Worm (Caenorhabditis elegans) whole organism, late embryonic: ENCODE data around the gene swsn-4.

ENCODE experiments used
- C08G9.2 ChIP-seq: sonication (generic microtip); optimal IDR thresholded peaks from 2 replicates; lab custom pipeline; 2016; ENCODE audit warnings: mild to moderate bottlenecking, missing genetic modification characterization, moderate library complexity, missing compliant biosample characterization
- C38D4.7 ChIP-seq: fragments of 200-800 bp; sonication (Bioruptor generic); optimal IDR thresholded peaks from 2 replicates; lab custom pipeline; 2018; ENCODE audit warnings: mild to moderate bottlenecking, missing genetic modification characterization, moderate library complexity, missing compliant biosample characterization
- F13H6.1 ChIP-seq: sonication (generic microtip); optimal IDR thresholded peaks from 2 replicates; lab custom pipeline; 2016; ENCODE audit warnings: missing genetic modification characterization, missing compliant biosample characterization
- K09A11.1 ChIP-seq: sonication (generic microtip); optimal IDR thresholded peaks from 2 replicates; lab custom pipeline; 2017; ENCODE audit warnings: antibody characterized with exemption, mild to moderate bottlenecking, missing genetic modification characterization, missing compliant biosample characterization; ENCODE audit not compliant: insufficient read depth
- T23F11.4 ChIP-seq: fragments of 200-800 bp; sonication (Bioruptor generic); optimal IDR thresholded peaks from 2 replicates; lab custom pipeline; 2018; ENCODE audit warnings: mild to moderate bottlenecking, missing genetic modification characterization, missing compliant biosample characterization
- Y22D7AL.16 ChIP-seq: sonication (generic microtip); optimal IDR thresholded peaks from 2 replicates; lab custom pipeline; 2016; ENCODE audit warnings: missing genetic modification characterization, missing compliant biosample characterization
- ceh-2 ChIP-seq: sonication (generic microtip); optimal IDR thresholded peaks from 2 replicates; lab custom pipeline; 2016; ENCODE audit warnings: missing genotype, missing genetic modification characterization, missing compliant biosample characterization
- ceh-22 ChIP-seq: sonication (generic microtip); optimal IDR thresholded peaks from 2 replicates; lab custom pipeline; 2017; ENCODE audit warnings: missing biosample characterization, missing genetic modification characterization
- ceh-24 ChIP-seq: sonication (generic microtip); optimal IDR thresholded peaks from 2 replicates; lab custom pipeline; 2016; ENCODE audit warnings: mild to moderate bottlenecking, missing genetic modification characterization, missing compliant biosample characterization
- ceh-30 ChIP-seq: fragments of 150-350 bp; optimal IDR thresholded peaks from 2 replicates; lab custom pipeline; 2014; ENCODE audit warnings: missing biosample characterization, missing genetic modification characterization
- ceh-31 ChIP-seq: sonication (generic microtip); optimal IDR thresholded peaks from 2 replicates; lab custom pipeline; 2016; ENCODE audit warnings: missing genetic modification characterization, missing compliant biosample characterization
- ceh-45 ChIP-seq: fragments of 200-800 bp; sonication (Bioruptor generic); IDR thresholded peaks from 2 replicates; pipeline ENCODE4 v1.3.6; 2022; ENCODE audit warnings: missing genetic modification reagents, missing genetic modification characterization, missing compliant biosample characterization
- ceh-9 ChIP-seq: sonication (generic microtip); optimal IDR thresholded peaks from 2 replicates; lab custom pipeline; 2016; ENCODE audit warnings: mild to moderate bottlenecking, missing genetic modification characterization, inconsistent platforms, missing compliant biosample characterization
- elt-2 ChIP-seq: sonication (generic microtip); optimal IDR thresholded peaks from 2 replicates; lab custom pipeline; 2016; ENCODE audit warnings: missing genetic modification reagents, missing genetic modification characterization, missing compliant biosample characterization
- ets-4 ChIP-seq: sonication (generic microtip); optimal IDR thresholded peaks from 2 replicates; lab custom pipeline; 2016; ENCODE audit warnings: missing genetic modification characterization, missing compliant biosample characterization
- eyg-1 ChIP-seq: sonication (generic microtip); optimal IDR thresholded peaks from 2 replicates; lab custom pipeline; 2016; ENCODE audit warnings: missing genotype, missing genetic modification characterization, missing compliant biosample characterization
- hlh-15 ChIP-seq: sonication (generic microtip); optimal IDR thresholded peaks from 2 replicates; lab custom pipeline; 2016; ENCODE audit warnings: missing genetic modification characterization, missing compliant biosample characterization
- hlh-30 ChIP-seq: sonication (generic microtip); optimal IDR thresholded peaks from 2 replicates; lab custom pipeline; 2017; ENCODE audit warnings: antibody characterized with exemption, missing genetic modification characterization, missing compliant biosample characterization; ENCODE audit not compliant: insufficient read depth
- lin-11 ChIP-seq: fragments of 200-800 bp; sonication (Bioruptor generic); optimal IDR thresholded peaks from 2 replicates; lab custom pipeline; 2018; ENCODE audit warnings: mild to moderate bottlenecking, missing genetic modification characterization, missing compliant biosample characterization
- mec-3 ChIP-seq: sonication (generic microtip); optimal IDR thresholded peaks from 2 replicates; lab custom pipeline; 2016; ENCODE audit warnings: borderline replicate concordance, missing genetic modification characterization, missing compliant biosample characterization
- nhr-11 ChIP-seq: fragments of 150-350 bp; optimal IDR thresholded peaks from 2 replicates; lab custom pipeline; 2014; ENCODE audit warnings: missing biosample characterization, missing genetic modification characterization
- npax-4 ChIP-seq: sonication (generic microtip); optimal IDR thresholded peaks from 2 replicates; lab custom pipeline; 2016; ENCODE audit warnings: missing genetic modification characterization, missing compliant biosample characterization
- odd-2 ChIP-seq: sonication (generic microtip); optimal IDR thresholded peaks from 2 replicates; lab custom pipeline; 2017; ENCODE audit warnings: antibody characterized with exemption, mild to moderate bottlenecking, missing genetic modification characterization, missing compliant biosample characterization
- pag-3 ChIP-seq: sonication (generic microtip); optimal IDR thresholded peaks from 2 replicates; lab custom pipeline; 2016; ENCODE audit warnings: missing compliant biosample characterization, missing genetic modification characterization, borderline replicate concordance
- pat-9 ChIP-seq: fragments of 200-800 bp; sonication (Bioruptor generic); optimal IDR thresholded peaks from 2 replicates; lab custom pipeline; 2018; ENCODE audit warnings: mild to moderate bottlenecking, missing genetic modification characterization, moderate library complexity, missing compliant biosample characterization
- pha-2 ChIP-seq: sonication (generic microtip); optimal IDR thresholded peaks from 2 replicates; lab custom pipeline; 2017; ENCODE audit warnings: mild to moderate bottlenecking, missing genetic modification characterization, missing compliant biosample characterization
- pha-4 ChIP-seq: fragments of 150-350 bp; optimal IDR thresholded peaks from 2 replicates; lab custom pipeline; 2018; ENCODE audit warnings: missing biosample characterization, missing genetic modification reagents, missing genetic modification characterization
- ref-2 ChIP-seq: sonication (generic microtip); optimal IDR thresholded peaks from 2 replicates; lab custom pipeline; 2016; ENCODE audit warnings: missing genetic modification characterization, missing compliant biosample characterization
- sox-2 ChIP-seq: fragments of 200-800 bp; sonication (Bioruptor generic); IDR thresholded peaks from 2 replicates; pipeline ENCODE4 v1.3.6; 2022; ENCODE audit warnings: missing genetic modification reagents, missing genetic modification characterization, missing compliant biosample characterization
- syd-9 ChIP-seq: sonication (generic microtip); optimal IDR thresholded peaks from 2 replicates; lab custom pipeline; 2016; ENCODE audit warnings: mild to moderate bottlenecking, missing genetic modification characterization, moderate library complexity, missing compliant biosample characterization
- tbx-2 ChIP-seq: sonication (generic microtip); optimal IDR thresholded peaks from 2 replicates; lab custom pipeline; 2016; ENCODE audit warnings: missing genetic modification characterization, missing compliant biosample characterization
- tbx-7 ChIP-seq: sonication (generic microtip); optimal IDR thresholded peaks from 2 replicates; lab custom pipeline; 2016; ENCODE audit warnings: missing genotype, missing genetic modification characterization, missing compliant biosample characterization
- ttx-3 ChIP-seq: sonication (generic microtip); optimal IDR thresholded peaks from 2 replicates; lab custom pipeline; 2016; ENCODE audit warnings: missing genetic modification reagents, missing genetic modification characterization, missing compliant biosample characterization
- unc-55 ChIP-seq: sonication (generic microtip); optimal IDR thresholded peaks from 2 replicates; lab custom pipeline; 2017; ENCODE audit warnings: missing biosample characterization, missing genetic modification reagents, missing genetic modification characterization
- zip-5 ChIP-seq: sonication (generic microtip); optimal IDR thresholded peaks from 2 replicates; lab custom pipeline; 2016; ENCODE audit warnings: missing genetic modification characterization, missing compliant biosample characterization

The swsn-4 gene

DNA sequence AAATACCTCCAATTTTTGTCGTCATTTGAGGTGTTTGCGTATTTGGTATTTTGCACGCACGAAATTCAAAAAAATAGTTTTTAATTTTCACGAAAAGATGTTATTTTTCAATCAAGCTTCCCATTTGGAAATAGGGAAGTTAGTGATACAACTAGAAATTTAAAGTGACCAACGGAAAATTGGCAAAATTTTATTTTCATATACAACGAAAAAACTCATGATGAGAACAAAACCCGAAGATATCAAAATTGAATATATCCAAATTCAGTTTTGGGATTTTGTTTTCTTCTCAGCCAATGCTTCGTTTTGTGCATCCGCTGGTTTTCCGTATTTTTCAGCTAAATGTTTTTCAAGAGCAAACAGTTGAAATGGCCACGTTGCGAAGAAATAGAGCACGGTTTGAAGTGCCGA, 20.1 kb downstream of the swsn-4 start:
- TF ChIP-seq tbx-7 (tag; lab: Kevin White, UChicago), result no peak
- no peak for TF ChIP-seq K09A11.1
- TF ChIP-seq sox-2, result no peak
- no peak for TF ChIP-seq ceh-45 (GFP tag; lab: Robert Waterston, UW)
- no peak for TF ChIP-seq C08G9.2 (tag; lab: Kevin White, UChicago)
- no peak for TF ChIP-seq ceh-9 (tag; lab: Kevin White, UChicago)
- TF ChIP-seq ceh-2 (tag; lab: Kevin White, UChicago), result no peak

ce11 chrIV:11146492-11146891, 20.7 kb downstream of the swsn-4 start:
- TF ChIP-seq ttx-3 (no peak), mec-3 (tag; lab: Kevin White, UChicago) (no peak), ceh-9 (tag; lab: Kevin White, UChicago) (no peak), zip-5 (no peak), odd-2 (tag; lab: Kevin White, UChicago) (no peak), eyg-1 (tag; lab: Kevin White, UChicago) (no peak), hlh-30 (tag; lab: Kevin White, UChicago) (no peak), Y22D7AL.16 (tag; lab: Kevin White, UChicago) (no peak), ref-2 (tag; lab: Kevin White, UChicago) (no peak), pha-2 (tag; lab: Kevin White, UChicago) (no peak)

DNA sequence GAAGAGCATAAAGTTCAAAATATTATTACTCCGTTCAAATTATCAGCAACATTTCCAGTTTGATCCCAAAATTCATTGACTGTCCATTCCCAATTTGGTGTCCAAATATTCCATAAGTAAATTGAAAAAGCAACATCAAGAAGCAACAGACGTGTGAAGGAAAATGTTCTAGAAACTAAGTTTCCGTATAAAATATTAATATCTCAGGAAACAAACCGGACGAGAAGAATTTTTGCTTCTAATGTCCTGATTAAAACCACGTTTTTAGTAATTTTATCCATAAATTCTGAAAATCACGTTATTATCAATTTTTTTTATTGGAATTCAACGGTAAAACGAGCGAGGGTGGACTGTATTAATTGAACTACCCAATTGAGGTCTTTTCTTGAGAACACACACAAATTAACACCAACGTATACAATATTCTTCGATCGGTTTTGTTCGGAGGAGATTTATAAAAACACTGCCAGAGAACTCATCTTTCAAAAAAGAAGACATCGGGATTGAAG, 21.2 kb downstream of the swsn-4 start, which contains the start of gene pigq-1:
TSS of gene pigq-1 (minus strand) at position 286 of the 509 bp plus-strand sequence.
- TF ChIP-seq ceh-45 (GFP tag; lab: Robert Waterston, UW), result no peak
- no peak for TF ChIP-seq odd-2 (tag; lab: Kevin White, UChicago)
- no peak for TF ChIP-seq F13H6.1
- TF ChIP-seq elt-2 (tag; lab: Kevin White, UChicago), result no peak
- TF ChIP-seq T23F11.4, result no peak
- TF ChIP-seq pag-3 (tag; lab: Kevin White, UChicago), result no peak
- TF ChIP-seq npax-4 (tag; lab: Kevin White, UChicago), result no peak
- no peak for TF ChIP-seq unc-55 (GFP tag; lab: Kevin White, UChicago)
- TF ChIP-seq tbx-2 (tag; lab: Kevin White, UChicago), result no peak
- no peak for TF ChIP-seq lin-11 (tag; lab: Kevin White, UChicago)
- TF ChIP-seq ceh-9 (tag; lab: Kevin White, UChicago), result no peak
- TF ChIP-seq ceh-24, result no peak
- no peak for TF ChIP-seq hlh-15 (tag; lab: Kevin White, UChicago)
- TF ChIP-seq ets-4 (tag; lab: Kevin White, UChicago), result no peak
- no peak for TF ChIP-seq hlh-30 (tag; lab: Kevin White, UChicago)
- no peak for TF ChIP-seq pha-4 (tag; lab: Kevin White, UChicago)
- TF ChIP-seq ceh-31 (tag; lab: Kevin White, UChicago), result no peak
- no peak for TF ChIP-seq syd-9 (tag; lab: Kevin White, UChicago)
- TF ChIP-seq C38D4.7, result no peak

DNA sequence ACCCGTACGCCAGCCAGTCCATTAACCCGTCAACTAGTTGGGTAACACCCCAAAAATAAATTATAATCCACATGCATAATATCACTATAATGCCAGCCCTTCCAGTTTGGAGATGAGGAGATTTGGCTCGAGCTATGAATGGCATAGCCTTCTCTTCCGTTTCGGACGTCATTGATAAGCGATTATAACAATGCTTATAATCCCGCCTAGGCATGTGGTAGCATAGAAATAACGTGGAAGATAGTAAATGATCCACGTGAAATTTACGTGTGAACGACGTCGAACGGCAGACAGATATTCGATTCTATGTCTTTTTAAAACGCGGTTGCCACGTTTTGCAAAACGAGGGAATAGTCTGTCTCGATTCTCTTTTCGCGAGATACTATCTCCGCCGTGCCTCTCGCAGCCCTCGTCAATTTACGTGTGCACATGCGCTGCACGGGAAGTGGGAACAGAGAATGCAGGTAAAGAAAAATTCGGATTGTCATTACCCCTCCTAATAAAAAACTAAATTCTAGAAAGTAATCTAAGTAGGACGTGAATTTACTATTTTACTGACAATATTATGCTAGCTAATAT, 23.1 kb downstream of the swsn-4 start:
- TF ChIP-seq nhr-11 (no peak), ceh-22 (tag; lab: Kevin White, UChicago) (no peak), ceh-30 (tag; lab: Kevin White, UChicago) (no peak), pat-9 (tag; lab: Kevin White, UChicago) (no peak)
